Worm (Caenorhabditis elegans): ENCODE measurements around the gene gen-1.

Gene gen-1

DNA sequence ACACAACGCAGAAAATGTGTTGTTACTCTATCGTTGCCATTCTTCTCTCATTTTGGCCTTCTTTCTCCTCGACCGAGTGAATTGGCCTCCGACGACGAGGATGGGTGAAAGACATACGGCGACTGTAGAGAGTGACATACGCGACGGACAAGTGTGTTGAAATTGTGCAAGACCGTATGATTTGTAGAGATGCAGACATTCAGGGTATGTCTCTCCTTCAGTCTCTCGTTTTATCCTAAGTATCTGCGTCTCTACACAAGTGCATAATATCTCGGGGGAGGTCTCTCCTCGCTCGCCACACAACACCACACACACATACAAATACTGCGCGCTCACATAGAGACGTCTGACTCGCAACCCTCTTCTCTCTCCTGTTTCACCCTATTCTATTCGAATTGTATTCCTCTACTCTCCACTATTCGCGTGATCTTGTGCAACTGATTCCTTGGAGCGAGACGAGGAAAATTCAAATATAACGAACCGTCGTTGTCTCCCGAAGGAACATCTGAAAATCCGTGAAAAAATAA lies 32.2 kb upstream of the gen-1 start, which contains the start of gene hmg-1.2 (continued):
- TF ChIP-seq snpc-4 (tag; optimal IDR thresholded peaks at IDR 0.05) (peak; percentile 66), mbf-1 (tag; optimal IDR thresholded peaks at IDR 0.05) (no peak)

DNA sequence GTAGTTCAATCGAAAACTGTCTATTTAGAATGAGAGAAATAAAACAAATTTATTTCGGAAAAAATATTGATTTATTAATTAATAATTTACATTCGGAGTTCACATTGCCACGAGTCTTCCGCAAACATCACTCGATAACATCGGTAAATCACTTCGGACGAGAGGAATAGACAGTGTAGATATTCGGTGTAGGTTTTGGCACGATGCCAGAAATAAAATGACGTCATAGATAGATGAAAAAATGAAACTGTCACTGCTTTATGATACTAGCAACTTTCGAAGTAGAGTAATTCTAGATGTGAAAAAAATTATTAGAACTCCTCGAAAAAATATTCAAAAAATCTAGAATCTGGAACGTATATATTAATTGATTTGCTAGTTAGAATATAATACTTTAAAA lies 31.5 kb upstream of the gen-1 start:
- TF ChIP-seq sma-9 (GFP tag; optimal IDR thresholded peaks at IDR 0.05), result peak; percentile 3
- TF ChIP-seq sma-9 (tag; optimal IDR thresholded peaks at IDR 0.05), result no peak
- no peak for TF ChIP-seq fos-1 (tag; optimal IDR thresholded peaks at IDR 0.05)

ce11 chrIII:6278301-6278827 lies 30.4 kb upstream of the gen-1 start, which contains the start of gene C18F10.7:
Gene C18F10.7, minus strand, starts transcription at chrIII:6278351.
- no peak for TF ChIP-seq aly-2 (tag; optimal IDR thresholded peaks at IDR 0.05)
- TF ChIP-seq snpc-4 (tag; optimal IDR thresholded peaks at IDR 0.05), result peak; percentile 25
- TF ChIP-seq mdl-1 (tag; optimal IDR thresholded peaks at IDR 0.05), result peak; percentile 85 to 90
- TF ChIP-seq nhr-6 (tag; optimal IDR thresholded peaks at IDR 0.05), result no peak
- peak; percentile 30 for TF ChIP-seq sma-3 (GFP tag; optimal IDR thresholded peaks at IDR 0.05)
- TF ChIP-seq R02D3.7 (tag; optimal IDR thresholded peaks at IDR 0.05), result peak; percentile 2
- peak; percentile 49 for TF ChIP-seq lin-13 (GFP tag; optimal IDR thresholded peaks at IDR 0.05)
- TF ChIP-seq ztf-4 (tag; optimal IDR thresholded peaks at IDR 0.05), result no peak
- TF ChIP-seq C34F6.9 (tag; optimal IDR thresholded peaks at IDR 0.05), result peak; percentile 87
- TF ChIP-seq nhr-11 (tag; optimal IDR thresholded peaks at IDR 0.05), result no peak
- TF ChIP-seq sem-4 (tag; optimal IDR thresholded peaks at IDR 0.05), result peak; percentile 80
- TF ChIP-seq gmeb-1 (tag; optimal IDR thresholded peaks at IDR 0.05), result peak; percentile 63
- peak; percentile 70 for TF ChIP-seq F13H6.1 (tag; optimal IDR thresholded peaks at IDR 0.05)
- peak; percentile 91 for TF ChIP-seq sma-9 (GFP tag; optimal IDR thresholded peaks at IDR 0.05)
- TF ChIP-seq sma-9 (tag; optimal IDR thresholded peaks at IDR 0.05), result no peak
- peak; percentile 55 for TF ChIP-seq egl-27 (tag; optimal IDR thresholded peaks at IDR 0.05)
- peak; percentile 61 for TF ChIP-seq mab-5 (tag; optimal IDR thresholded peaks at IDR 0.05)
- peak; percentile 54 for TF ChIP-seq fos-1 (tag; optimal IDR thresholded peaks at IDR 0.05)
- peak; percentile 57 for TF ChIP-seq nhr-129 (tag; optimal IDR thresholded peaks at IDR 0.05)
- no peak for TF ChIP-seq nhr-77 (tag; optimal IDR thresholded peaks at IDR 0.05)
- no peak for TF ChIP-seq zag-1 (tag; optimal IDR thresholded peaks at IDR 0.05)
- TF ChIP-seq lsy-2 (tag; optimal IDR thresholded peaks at IDR 0.05), result peak in 1 of 2 experiments; percentile 80
- peak; percentile 74 for TF ChIP-seq unc-55 (GFP tag; optimal IDR thresholded peaks at IDR 0.05)
- no peak for TF ChIP-seq unc-39 (tag; optimal IDR thresholded peaks at IDR 0.05)
- TF ChIP-seq crh-2 (tag; optimal IDR thresholded peaks at IDR 0.05), result peak; percentile 66

DNA sequence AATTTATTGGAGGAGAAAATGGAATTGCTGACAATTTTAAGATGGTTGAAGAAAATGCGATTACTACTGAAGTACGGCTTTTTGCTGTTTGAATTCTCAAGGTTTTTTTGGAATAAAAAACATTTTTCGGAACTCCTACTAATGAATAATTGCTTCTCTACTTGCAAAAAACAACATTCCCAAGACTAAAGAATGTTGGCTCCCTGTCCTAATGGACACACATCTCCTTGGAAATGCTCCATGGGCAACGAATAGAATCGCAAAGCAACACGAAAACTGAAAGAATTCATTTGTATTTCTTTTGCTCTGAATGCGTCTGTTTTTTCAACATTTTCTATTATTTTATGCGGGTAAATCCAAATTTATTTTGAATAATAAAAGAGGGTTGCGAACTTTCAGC lies 24.9 kb upstream of the gen-1 start, which contains the start of gene C18F10.2:
Gene C18F10.2, plus strand, starts transcription at position 301 of the 400 bp plus-strand sequence.
- no peak for TF ChIP-seq unc-55 (GFP tag; optimal IDR thresholded peaks at IDR 0.05)

DNA sequence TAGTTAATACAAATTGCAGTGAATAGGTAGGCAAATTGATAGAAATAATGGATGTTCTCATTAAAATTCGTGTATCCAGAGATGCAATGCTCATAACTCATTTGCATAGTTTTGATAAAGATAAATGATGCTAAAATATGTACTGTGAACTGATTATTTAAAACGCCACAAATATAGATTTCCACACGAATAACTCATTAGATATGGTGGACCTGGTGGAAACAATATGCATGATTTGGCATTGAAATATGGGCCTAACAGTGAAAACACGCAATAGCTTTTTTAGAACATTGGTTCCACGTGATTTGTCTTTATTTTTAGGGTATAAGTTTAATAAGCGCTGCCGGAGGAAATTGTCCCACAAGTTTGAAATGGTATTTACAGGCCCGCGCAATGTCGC lies 22.3 kb upstream of the gen-1 start, which contains the start of gene srg-3:
Gene srg-3, minus strand, starts transcription at position 101 of the 400 bp plus-strand sequence.
- TF ChIP-seq nhr-11 (tag; optimal IDR thresholded peaks at IDR 0.05), result no peak
- no peak for TF ChIP-seq crh-2 (tag; optimal IDR thresholded peaks at IDR 0.05)
- no peak for TF ChIP-seq lin-11 (tag; optimal IDR thresholded peaks at IDR 0.05)
- TF ChIP-seq fos-1 (tag; optimal IDR thresholded peaks at IDR 0.05), result no peak
- no peak for TF ChIP-seq ztf-4 (tag; optimal IDR thresholded peaks at IDR 0.05)
- no peak for TF ChIP-seq C34F6.9 (tag; optimal IDR thresholded peaks at IDR 0.05)
- no peak for TF ChIP-seq alr-1 (tag; optimal IDR thresholded peaks at IDR 0.05)
- TF ChIP-seq peb-1 (tag; optimal IDR thresholded peaks at IDR 0.05), result no peak
- TF ChIP-seq Y55F3AM.14 (GFP tag; optimal IDR thresholded peaks at IDR 0.05), result no peak
- no peak for TF ChIP-seq nhr-129 (tag; optimal IDR thresholded peaks at IDR 0.05)
- TF ChIP-seq elt-1 (tag; optimal IDR thresholded peaks at IDR 0.05), result no peak
- no peak for TF ChIP-seq nhr-21 (tag; optimal IDR thresholded peaks at IDR 0.05)
- TF ChIP-seq nhr-237 (tag; optimal IDR thresholded peaks at IDR 0.05), result no peak
- no peak for TF ChIP-seq ceh-82 (tag; optimal IDR thresholded peaks at IDR 0.05)
- TF ChIP-seq ceh-16 (tag; optimal IDR thresholded peaks at IDR 0.05), result no peak
- TF ChIP-seq aly-2 (tag; optimal IDR thresholded peaks at IDR 0.05), result no peak
- no peak for TF ChIP-seq blmp-1 (tag; optimal IDR thresholded peaks at IDR 0.05; ENCODE audit: insufficient read depth)
- TF ChIP-seq sma-3 (GFP tag; optimal IDR thresholded peaks at IDR 0.05), result no peak
- no peak for TF ChIP-seq egl-27 (tag; optimal IDR thresholded peaks at IDR 0.05)
